Fruit fly (Drosophila melanogaster) whole organism, pupa: ENCODE results near the gene CG17472.

ENCODE experiments used
- CG10348 ChIP-seq: fragments of 200-800 bp; sonication (Bioruptor generic); IDR thresholded peaks from 2 replicates; pipeline ENCODE4 v1.3.6; 2022; ENCODE audit warnings: missing biosample characterization, missing genetic modification characterization
- Pif1B ChIP-seq: fragments of 200-800 bp; sonication (Bioruptor generic); optimal IDR thresholded peaks from 3 replicates; lab custom pipeline; 2016; ENCODE audit warnings: missing biosample characterization, missing genetic modification characterization

DNA sequence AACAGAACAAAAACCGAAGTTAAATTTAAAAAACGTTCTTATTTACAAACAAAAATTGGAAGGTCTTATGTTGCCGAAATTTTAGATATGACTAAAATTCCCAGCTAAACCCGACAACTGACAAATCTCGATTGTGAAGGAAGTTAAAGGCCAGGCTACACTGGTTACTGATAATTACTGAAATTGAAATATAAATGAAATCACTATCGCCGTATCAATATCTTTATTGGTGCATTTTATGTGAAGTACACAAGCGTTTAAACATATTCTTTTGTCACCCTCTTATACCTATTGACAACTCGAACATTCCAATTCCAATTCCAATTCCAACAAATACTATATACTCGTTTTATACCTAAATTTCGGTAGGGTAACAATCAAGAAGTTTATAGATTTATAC lies 8.8 kb downstream of the CG17472 start, which contains the start of gene CG17470:
- TF ChIP-seq Pif1B (GFP tag; lab: Kevin White, UChicago), result no peak
- TF ChIP-seq CG10348, result no peak
